Worm (Caenorhabditis elegans) whole organism, L2 larva: ENCODE data around the gene tmem-258.

ENCODE experiments used
- F13H6.1 ChIP-seq: sonication (generic microtip); optimal IDR thresholded peaks from 2 replicates; lab custom pipeline; 2016; ENCODE audit warnings: missing genetic modification characterization, missing compliant biosample characterization
- R02D3.7 ChIP-seq: fragments of 150-350 bp; optimal IDR thresholded peaks from 2 replicates; lab custom pipeline; 2014; ENCODE audit warnings: missing biosample characterization, missing genetic modification characterization
- Y55F3AM.14 ChIP-seq: fragments of 200-800 bp; sonication (Bioruptor generic); optimal IDR thresholded peaks from 2 replicates; lab custom pipeline; 2018; ENCODE audit warnings: mild to moderate bottlenecking, missing genetic modification characterization, missing compliant biosample characterization
- ZK546.5 ChIP-seq: sonication (generic microtip); optimal IDR thresholded peaks from 2 replicates; lab custom pipeline; 2017; ENCODE audit warnings: missing biosample characterization, missing genetic modification characterization
- alr-1 ChIP-seq: fragments of 150-350 bp; optimal IDR thresholded peaks from 2 replicates; lab custom pipeline; 2014; ENCODE audit warnings: missing biosample characterization, missing genetic modification characterization
- aly-2 ChIP-seq: fragments of 150-350 bp; optimal IDR thresholded peaks from 2 replicates; lab custom pipeline; 2014; ENCODE audit warnings: missing biosample characterization, missing genetic modification characterization
- ceh-16 ChIP-seq: fragments of 150-350 bp; optimal IDR thresholded peaks from 2 replicates; lab custom pipeline; 2014; ENCODE audit warnings: missing biosample characterization, missing genetic modification characterization
- ceh-82 ChIP-seq: fragments of 150-350 bp; optimal IDR thresholded peaks from 2 replicates; lab custom pipeline; 2014; ENCODE audit warnings: missing biosample characterization, missing genetic modification characterization
- crh-2 ChIP-seq: sonication (generic microtip); optimal IDR thresholded peaks from 2 replicates; lab custom pipeline; 2017; ENCODE audit warnings: missing biosample characterization, missing genetic modification characterization
- dmd-4 ChIP-seq: sonication (generic microtip); optimal IDR thresholded peaks from 2 replicates; lab custom pipeline; 2017; ENCODE audit warnings: missing biosample characterization, missing genetic modification characterization
- egl-27 ChIP-seq: sonication (generic microtip); optimal IDR thresholded peaks from 3 replicates; lab custom pipeline; 2017; ENCODE audit warnings: missing biosample characterization, missing genetic modification reagents, missing genetic modification characterization
- elt-1 ChIP-seq: fragments of 150-350 bp; optimal IDR thresholded peaks from 2 replicates; lab custom pipeline; 2014; ENCODE audit warnings: missing biosample characterization, missing genetic modification characterization
- elt-3 ChIP-seq: sonication (generic microtip); optimal IDR thresholded peaks from 2 replicates; lab custom pipeline; 2017; ENCODE audit warnings: missing biosample characterization, missing genetic modification characterization
- fos-1 ChIP-seq: fragments of 150-350 bp; optimal IDR thresholded peaks from 2 replicates; lab custom pipeline; 2014; ENCODE audit warnings: missing biosample characterization, missing genetic modification characterization
- gmeb-1 ChIP-seq: fragments of 150-350 bp; optimal IDR thresholded peaks from 2 replicates; lab custom pipeline; 2014; ENCODE audit warnings: missing biosample characterization, missing genetic modification characterization
- lin-13 ChIP-seq: fragments of 150-350 bp; optimal IDR thresholded peaks from 2 replicates; lab custom pipeline; 2014; ENCODE audit warnings: missing biosample characterization, missing genetic modification reagents, missing genetic modification characterization
- lsy-2 ChIP-seq, 2 experiments: fragments of 150-350 bp in 1 of 2; sonication (generic microtip) in 1 of 2; optimal IDR thresholded peaks; 2 replicates each; lab custom pipeline; 2014 to 2017; ENCODE audit warnings: missing biosample characterization in 2 of 2, missing genetic modification characterization in 2 of 2
- mab-5 ChIP-seq: fragments of 150-350 bp; optimal IDR thresholded peaks from 2 replicates; lab custom pipeline; 2014; ENCODE audit warnings: missing biosample characterization, missing genetic modification characterization
- mbf-1 ChIP-seq: sonication (generic microtip); optimal IDR thresholded peaks from 2 replicates; lab custom pipeline; 2017; ENCODE audit warnings: missing biosample characterization, missing genetic modification characterization
- nhr-10 ChIP-seq: sonication (generic microtip); optimal IDR thresholded peaks from 2 replicates; lab custom pipeline; 2017; ENCODE audit warnings: missing biosample characterization, missing genetic modification characterization
- nhr-129 ChIP-seq: fragments of 150-350 bp; optimal IDR thresholded peaks from 2 replicates; lab custom pipeline; 2014; ENCODE audit warnings: missing biosample characterization, missing genetic modification characterization
- nhr-21 ChIP-seq: fragments of 150-350 bp; optimal IDR thresholded peaks from 2 replicates; lab custom pipeline; 2014; ENCODE audit warnings: missing biosample characterization, missing genetic modification characterization
- nhr-237 ChIP-seq: fragments of 150-350 bp; optimal IDR thresholded peaks from 2 replicates; lab custom pipeline; 2014; ENCODE audit warnings: missing biosample characterization, missing genetic modification characterization
- nhr-25 ChIP-seq: fragments of 150-350 bp; sonication (generic microtip); optimal IDR thresholded peaks from 3 replicates; lab custom pipeline; 2014; ENCODE audit warnings: missing biosample characterization, missing genetic modification characterization
- nhr-6 ChIP-seq: fragments of 150-350 bp; optimal IDR thresholded peaks from 2 replicates; lab custom pipeline; 2014; ENCODE audit warnings: missing biosample characterization, missing genetic modification characterization
- nhr-77 ChIP-seq: fragments of 150-350 bp; optimal IDR thresholded peaks from 2 replicates; lab custom pipeline; 2014; ENCODE audit warnings: missing biosample characterization, missing genetic modification characterization
- sem-4 ChIP-seq: fragments of 150-350 bp; optimal IDR thresholded peaks from 2 replicates; lab custom pipeline; 2014; ENCODE audit warnings: missing biosample characterization, missing genetic modification reagents, missing genetic modification characterization
- skn-1 ChIP-seq: sonication (generic microtip); optimal IDR thresholded peaks from 2 replicates; lab custom pipeline; 2017; ENCODE audit warnings: missing biosample characterization, missing genetic modification characterization
- sma-3 ChIP-seq: sonication (generic microtip); optimal IDR thresholded peaks from 2 replicates; lab custom pipeline; 2016; ENCODE audit warnings: missing genetic modification reagents, missing genetic modification characterization, missing compliant biosample characterization
- sma-9 ChIP-seq, 2 experiments: fragments of 150-350 bp in 1 of 2; sonication (generic microtip) in 1 of 2; optimal IDR thresholded peaks; 2 replicates each; lab custom pipeline; 2014 to 2016; ENCODE audit warnings: missing genetic modification characterization in 2 of 2, mild to moderate bottlenecking in 1 of 2, missing biosample characterization in 1 of 2, missing compliant biosample characterization in 1 of 2, missing genetic modification reagents in 1 of 2, moderate library complexity in 1 of 2
- unc-39 ChIP-seq: fragments of 150-350 bp; optimal IDR thresholded peaks from 2 replicates; lab custom pipeline; 2014; ENCODE audit warnings: missing biosample characterization, missing genetic modification characterization
- unc-55 ChIP-seq: fragments of 150-350 bp; sonication (generic microtip); optimal IDR thresholded peaks from 3 replicates; lab custom pipeline; 2014; ENCODE audit warnings: missing biosample characterization, missing genetic modification reagents, missing genetic modification characterization
- unc-62 ChIP-seq: fragments of 150-350 bp; optimal IDR thresholded peaks from 2 replicates; lab custom pipeline; 2014; ENCODE audit warnings: missing biosample characterization, missing genetic modification reagents, missing genetic modification characterization
- zag-1 ChIP-seq: fragments of 150-350 bp; optimal IDR thresholded peaks from 2 replicates; lab custom pipeline; 2014; ENCODE audit warnings: missing biosample characterization, missing genetic modification characterization
- ztf-1 ChIP-seq: fragments of 200-800 bp; sonication (Bioruptor generic); conservative IDR thresholded peaks from 2 replicates; pipeline ENCODE4 v1.3.6; 2022; ENCODE audit warnings: missing genetic modification characterization, missing compliant biosample characterization
- ztf-4 ChIP-seq: fragments of 150-350 bp; optimal IDR thresholded peaks from 2 replicates; lab custom pipeline; 2014; ENCODE audit warnings: missing biosample characterization, missing genetic modification characterization

Gene tmem-258

DNA sequence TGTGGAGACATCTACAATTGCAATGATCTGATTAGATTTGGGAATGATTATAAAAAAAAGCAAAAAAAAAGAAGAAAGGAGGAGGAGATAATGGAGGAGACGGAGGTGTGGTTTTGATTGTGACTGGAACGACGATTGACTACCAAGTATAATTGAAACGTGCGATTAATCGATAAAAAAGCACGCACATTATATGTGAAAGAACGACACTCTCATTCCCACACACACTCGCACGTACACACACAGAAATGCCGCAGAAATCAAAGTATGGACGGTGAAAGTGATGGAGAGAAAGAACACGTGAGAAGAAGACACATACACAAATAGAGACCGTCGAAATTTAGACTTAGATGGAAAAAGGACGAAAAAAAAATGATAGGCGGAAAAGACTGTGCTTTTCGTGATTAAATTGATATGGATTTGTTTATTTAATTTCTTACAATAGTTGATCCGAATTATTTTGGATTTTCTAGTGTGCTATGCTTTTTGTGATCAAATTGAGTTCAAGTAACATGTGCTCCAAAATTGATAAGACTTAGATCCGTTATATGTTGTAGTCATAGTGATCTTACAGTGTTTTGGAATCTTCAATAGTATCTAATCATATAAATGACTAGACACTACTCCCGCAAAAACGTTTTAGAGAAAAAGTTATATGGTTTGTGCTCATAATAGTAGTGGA, 30.9 kb downstream of the tmem-258 start, which contains the start of gene nhr-135 (continued):
- no peak for TF ChIP-seq skn-1 (tag; lab: Kevin White, UChicago)
- peak; percentile 82 for TF ChIP-seq fos-1 (tag; lab: Kevin White, UChicago)
- TF ChIP-seq ceh-82 (tag; lab: Kevin White, UChicago), result no peak
- no peak for TF ChIP-seq ztf-1 (GFP tag; lab: Robert Waterston, UW)
- no peak for TF ChIP-seq zag-1 (tag; lab: Kevin White, UChicago)
- peak; percentile 70 for TF ChIP-seq nhr-25
- no peak for TF ChIP-seq unc-55 (GFP tag; lab: Kevin White, UChicago)
- TF ChIP-seq unc-62 (GFP tag; lab: Kevin White, UChicago), result no peak
- no peak for TF ChIP-seq nhr-10 (tag; lab: Kevin White, UChicago)
- no peak for TF ChIP-seq aly-2
- TF ChIP-seq sem-4, result no peak
- TF ChIP-seq ceh-16, result no peak
- no peak for TF ChIP-seq ZK546.5 (tag; lab: Kevin White, UChicago)

DNA sequence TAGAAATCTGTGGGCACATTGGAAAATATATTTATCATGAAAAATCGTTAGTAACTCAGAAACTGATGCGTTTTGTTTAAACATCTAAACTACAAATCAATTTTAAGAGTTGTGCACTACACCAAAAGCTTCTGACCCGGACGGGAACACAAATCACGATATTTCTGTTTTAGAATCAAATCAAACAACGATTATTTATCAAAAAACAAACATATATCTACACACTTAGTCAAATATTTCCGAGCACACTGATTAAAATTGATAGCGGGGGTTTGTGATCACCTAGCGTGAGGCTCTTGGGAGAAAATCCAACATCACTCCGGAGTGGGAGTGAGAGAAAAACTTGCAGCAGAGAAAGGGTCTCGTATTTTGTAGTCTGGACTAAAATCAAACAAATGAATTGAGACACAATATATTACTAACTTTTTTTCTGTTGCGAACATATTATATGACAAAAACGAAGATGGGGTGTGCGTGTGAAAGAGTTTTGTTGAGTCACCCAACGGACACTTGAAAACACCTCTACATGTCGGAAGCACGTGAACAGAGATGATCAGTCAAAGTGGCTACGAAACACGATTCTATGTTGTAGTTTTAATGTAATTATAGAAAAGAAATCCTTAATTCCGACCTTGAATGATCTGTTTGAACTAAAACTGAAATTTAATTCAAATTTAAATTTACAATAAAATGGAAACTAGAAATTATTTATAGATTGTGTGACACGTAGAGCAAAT, 32.4 kb downstream of the tmem-258 start:
- TF ChIP-seq sma-3 (GFP tag; lab: Kevin White, UChicago) (peak; percentile 14), zag-1 (tag; lab: Kevin White, UChicago) (no peak), gmeb-1 (tag; lab: Kevin White, UChicago) (no peak), crh-2 (tag; lab: Kevin White, UChicago) (peak; percentile 16), sma-9 (GFP tag; optimal IDR thresholded peaks at IDR 0.05; lab: Kevin White, UChicago) (peak; percentile 38), sma-9 (tag; optimal IDR thresholded peaks at IDR 0.05; lab: Kevin White, UChicago) (no peak), egl-27 (no peak), R02D3.7 (no peak), elt-1 (tag; lab: Kevin White, UChicago) (no peak), fos-1 (tag; lab: Kevin White, UChicago) (peak; percentile 23), F13H6.1 (tag; lab: Kevin White, UChicago) (peak; percentile 35)
- TF ChIP-seq, all 48 proteins: peak for 5

DNA sequence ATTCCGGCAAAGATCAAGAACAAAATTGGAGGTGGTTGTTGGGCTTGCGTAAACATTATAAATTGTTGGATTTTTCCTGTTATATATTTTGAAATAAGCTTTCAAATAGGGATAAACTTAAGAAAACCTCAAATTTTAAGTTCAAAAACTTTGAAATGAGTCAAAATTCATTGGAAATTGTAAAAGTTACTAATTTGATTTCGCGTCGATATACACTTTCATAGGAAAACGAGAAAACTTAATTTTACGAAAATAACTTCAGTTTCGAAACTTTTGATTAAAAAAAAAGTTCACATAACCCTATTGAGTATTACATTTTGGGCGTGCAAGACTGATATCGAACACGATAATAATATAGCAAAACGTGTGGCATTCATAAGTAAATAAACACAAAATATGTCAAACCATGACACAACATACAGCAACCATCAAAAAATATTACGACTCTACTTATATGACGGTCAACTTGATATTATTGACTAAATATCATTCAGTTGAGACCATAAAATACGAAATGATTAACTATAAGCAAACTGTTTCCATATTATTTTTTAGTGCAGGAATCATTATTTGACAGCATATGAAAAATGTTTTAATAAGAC, 33.3 kb downstream of the tmem-258 start:
- TF ChIP-seq unc-39, result no peak
- no peak for TF ChIP-seq mbf-1 (tag; lab: Kevin White, UChicago)
- TF ChIP-seq elt-3 (tag; lab: Kevin White, UChicago), result no peak
- TF ChIP-seq zag-1 (tag; lab: Kevin White, UChicago), result no peak
- no peak for TF ChIP-seq sem-4
- TF ChIP-seq aly-2, result no peak
- TF ChIP-seq lsy-2 (tag; optimal IDR thresholded peaks at IDR 0.05; lab: Kevin White, UChicago), result no peak
- no peak for TF ChIP-seq mab-5 (tag; lab: Kevin White, UChicago)
- no peak for TF ChIP-seq ceh-16
- no peak for TF ChIP-seq alr-1 (tag; lab: Kevin White, UChicago)
- no peak for TF ChIP-seq nhr-21
- no peak for TF ChIP-seq nhr-129 (tag; lab: Kevin White, UChicago)
- TF ChIP-seq nhr-10 (tag; lab: Kevin White, UChicago), result no peak
- TF ChIP-seq, all 48 proteins: peak for 0

DNA sequence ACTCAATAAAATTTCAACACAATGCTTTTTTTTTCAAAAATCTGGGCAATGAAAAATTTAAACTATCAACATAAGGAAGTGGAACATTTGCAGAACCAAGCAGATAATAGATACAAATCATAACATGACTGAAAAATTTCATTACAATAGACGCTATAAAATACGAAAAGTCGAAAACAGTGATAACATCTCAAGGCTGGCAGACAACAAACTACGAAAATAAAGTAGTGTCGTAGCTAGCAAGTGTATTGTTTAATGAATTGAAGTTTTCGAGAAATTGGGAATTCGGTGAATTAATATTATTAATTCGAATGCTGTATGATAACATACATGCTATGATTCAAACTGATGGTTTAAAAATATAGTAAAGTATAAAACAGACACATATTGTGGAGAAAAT, 33.8 kb downstream of the tmem-258 start:
- TF ChIP-seq nhr-6 (tag; lab: Kevin White, UChicago) (no peak), fos-1 (tag; lab: Kevin White, UChicago) (no peak), R02D3.7 (no peak), sma-3 (GFP tag; lab: Kevin White, UChicago) (no peak), ztf-4 (no peak), nhr-237 (no peak), nhr-77 (no peak), lin-13 (GFP tag; lab: Kevin White, UChicago) (no peak), ceh-16 (no peak), dmd-4 (tag; lab: Kevin White, UChicago) (no peak), elt-1 (tag; lab: Kevin White, UChicago) (no peak), nhr-129 (tag; lab: Kevin White, UChicago) (no peak), nhr-10 (tag; lab: Kevin White, UChicago) (no peak), ztf-1 (GFP tag; lab: Robert Waterston, UW) (no peak), Y55F3AM.14 (GFP tag; lab: Kevin White, UChicago) (no peak)
- TF ChIP-seq, all 48 proteins: peak for 0
